Worm (Caenorhabditis elegans): ENCODE results near the gene zip-1.

DNA sequence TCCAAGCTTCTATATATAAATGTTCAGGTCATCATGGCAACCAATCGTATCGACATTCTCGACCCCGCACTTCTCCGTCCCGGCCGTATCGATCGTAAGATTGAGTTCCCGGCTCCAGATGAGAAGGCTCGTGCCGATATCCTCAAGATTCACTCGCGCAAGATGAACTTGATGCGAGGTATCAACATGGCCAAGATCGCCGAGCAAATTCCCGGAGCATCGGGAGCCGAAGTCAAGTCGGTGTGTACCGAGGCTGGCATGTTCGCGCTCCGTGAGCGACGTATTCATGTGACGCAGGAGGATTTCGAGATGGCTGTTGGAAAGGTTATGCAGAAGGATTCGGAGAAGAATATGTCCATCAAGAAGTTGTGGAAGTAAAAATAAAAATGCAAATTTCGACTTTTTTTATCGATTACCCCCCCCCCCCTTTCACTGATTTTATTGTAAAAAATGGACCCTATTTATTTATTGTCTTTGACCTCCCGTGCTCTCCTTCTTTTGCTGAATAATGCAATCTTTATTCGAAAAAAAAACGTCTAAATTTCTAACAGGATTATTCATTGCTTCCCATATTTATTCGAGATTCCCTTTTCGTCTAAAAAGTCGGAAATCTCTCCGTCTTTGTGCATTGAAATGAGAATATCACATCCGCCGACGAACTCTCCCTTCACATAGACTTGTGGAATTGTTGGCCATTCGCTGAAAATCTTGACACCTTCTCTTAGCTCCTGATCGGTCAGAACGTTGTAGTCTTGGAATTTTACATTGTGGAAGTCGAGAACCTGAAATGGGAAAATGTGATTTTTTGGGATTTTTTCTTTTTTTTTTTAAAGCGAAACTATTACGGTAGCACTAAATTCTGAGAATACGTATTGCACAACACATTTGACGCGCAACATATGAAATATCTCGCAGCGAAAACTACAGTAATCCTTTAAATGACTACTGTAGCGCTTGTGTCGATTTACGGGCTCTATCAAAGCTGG lies 38.8 kb downstream of the zip-1 start:
- TF ChIP-seq him-1 (tag; optimal IDR thresholded peaks at IDR 0.05) = no peak
- no peak for TF ChIP-seq W03F9.2 (tag; optimal IDR thresholded peaks at IDR 0.05)
